Worm (Caenorhabditis elegans) whole organism, midembryonic: ENCODE results near the gene pmk-3.

Source experiments
- cog-1 ChIP-seq: sonication (generic microtip); optimal IDR thresholded peaks from 2 replicates; lab custom pipeline; 2016; ENCODE audit warnings: missing genetic modification characterization, missing compliant biosample characterization
- tab-1 ChIP-seq: fragments of 200-800 bp; sonication (Bioruptor generic); IDR thresholded peaks from 2 replicates; pipeline ENCODE4 v1.3.6; 2022; ENCODE audit warnings: missing genetic modification characterization, missing compliant biosample characterization
- ztf-23 ChIP-seq: fragments of 200-800 bp; sonication (Bioruptor generic); IDR thresholded peaks from 2 replicates; pipeline ENCODE4 v1.3.6; 2022; ENCODE audit warnings: missing genetic modification reagents, missing genetic modification characterization, missing compliant biosample characterization

DNA sequence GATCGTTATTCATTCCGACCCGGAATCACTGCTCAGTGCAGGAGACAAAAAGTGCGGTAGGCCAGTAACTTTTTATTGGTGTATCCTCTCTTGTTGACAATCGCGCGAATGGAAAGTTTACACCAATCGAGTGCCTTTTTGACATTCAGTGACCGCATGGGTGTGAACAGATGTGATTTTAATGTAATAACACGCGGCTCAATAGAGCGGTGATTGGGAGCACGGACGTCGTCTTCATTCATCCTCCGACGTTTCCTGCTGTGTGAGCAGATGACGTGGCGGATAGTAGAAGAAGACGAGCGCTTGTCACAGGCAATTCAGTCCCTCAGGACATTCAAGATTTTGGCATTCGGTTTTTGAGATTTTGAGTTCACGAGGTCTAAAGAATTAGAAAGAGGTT lies 43.5 kb downstream of the pmk-3 start:
- TF ChIP-seq tab-1 (GFP tag; lab: Robert Waterston, UW) (no peak), cog-1 (tag; lab: Kevin White, UChicago) (no peak), ztf-23 (no peak)
